Worm (Caenorhabditis elegans): Measurements from ENCODE around the gene F09F9.3.

- TF ChIP-seq mdl-1 (tag; optimal IDR thresholded peaks at IDR 0.05) (no peak), nhr-237 (tag; optimal IDR thresholded peaks at IDR 0.05) (no peak), snpc-4 (tag; optimal IDR thresholded peaks at IDR 0.05) (no peak), nhr-21 (tag; optimal IDR thresholded peaks at IDR 0.05) (peak; percentile 18), nhr-77 (tag; optimal IDR thresholded peaks at IDR 0.05) (no peak), lin-11 (tag; optimal IDR thresholded peaks at IDR 0.05) (no peak), gmeb-1 (tag; optimal IDR thresholded peaks at IDR 0.05) (no peak), lin-13 (GFP tag; optimal IDR thresholded peaks at IDR 0.05) (no peak), lsy-2 (tag; optimal IDR thresholded peaks at IDR 0.05) (no peak), crh-2 (tag; optimal IDR thresholded peaks at IDR 0.05) (no peak)
Observed at ce11 chrX:4111416-4111815, 9.4 kb downstream of the F09F9.3 start, which contains the start of gene F09F9.2.
